Fruit fly (Drosophila melanogaster) S2 (cell line): ENCODE data around the gene CG7714.

Experiments used
- CG8478 ChIP-seq: fragments of >200 bp; optimal IDR thresholded peaks from 2 replicates; lab custom pipeline; 2018
- CTCF ChIP-seq, 2 experiments: fragments of >200 bp; optimal IDR thresholded peaks; 2 replicates each; lab custom pipeline; 2018

The CG7714 gene

dm6 chr3R:18726334-18726733 lies at the start of gene CG7714:
Gene CG7714, minus strand, starts transcription at chr3R:18726434.
- TF ChIP-seq CG8478 (lab: Kevin White, UChicago) (no peak), CTCF (optimal IDR thresholded peaks at IDR 0.05; lab: Kevin White, UChicago) (no peak)

DNA sequence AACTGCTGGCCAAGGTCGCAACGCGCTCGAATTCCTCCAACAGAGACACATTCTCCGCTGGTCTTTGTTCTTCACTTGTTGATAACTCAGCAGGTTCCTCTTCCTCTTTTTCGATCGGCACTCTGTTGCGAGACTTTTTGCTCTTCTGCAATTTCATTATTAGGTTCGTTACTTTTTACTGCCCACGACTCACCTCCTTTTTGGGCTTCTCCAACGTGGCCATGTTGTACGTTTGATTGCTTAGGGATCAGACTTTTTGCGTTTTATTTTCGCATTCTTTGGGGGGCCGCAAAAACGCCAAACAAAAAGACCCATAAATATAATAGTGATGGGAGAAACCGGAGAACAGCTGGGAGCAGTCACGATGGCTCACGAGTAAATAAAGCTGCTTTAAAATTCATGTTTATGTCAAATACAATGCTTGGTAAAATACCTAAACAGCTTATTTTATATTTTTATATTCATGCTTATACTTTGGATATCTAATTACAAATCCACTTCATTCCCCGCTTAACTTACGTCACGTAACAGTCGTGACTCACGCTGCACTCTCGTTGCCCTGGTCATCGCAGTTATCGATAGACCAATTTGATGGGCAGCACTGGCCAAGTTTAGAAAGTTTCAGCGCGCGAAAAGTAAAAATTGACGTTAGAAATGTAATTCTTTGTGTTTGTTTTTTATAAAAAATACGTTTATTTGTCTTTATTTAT lies 32.5 kb upstream of the CG7714 start, which contains the start of gene Epg5:
Gene Epg5, minus strand, starts transcription at position 326 of the 710 bp plus-strand sequence.
- TF ChIP-seq CG8478 (lab: Kevin White, UChicago) (no peak), CTCF (optimal IDR thresholded peaks at IDR 0.05; lab: Kevin White, UChicago) (no peak)

dm6 chr3R:18749786-18750185 lies 23.6 kb upstream of the CG7714 start:
- TF ChIP-seq CTCF (optimal IDR thresholded peaks at IDR 0.05; lab: Kevin White, UChicago) (no peak), CG8478 (lab: Kevin White, UChicago) (no peak)

DNA sequence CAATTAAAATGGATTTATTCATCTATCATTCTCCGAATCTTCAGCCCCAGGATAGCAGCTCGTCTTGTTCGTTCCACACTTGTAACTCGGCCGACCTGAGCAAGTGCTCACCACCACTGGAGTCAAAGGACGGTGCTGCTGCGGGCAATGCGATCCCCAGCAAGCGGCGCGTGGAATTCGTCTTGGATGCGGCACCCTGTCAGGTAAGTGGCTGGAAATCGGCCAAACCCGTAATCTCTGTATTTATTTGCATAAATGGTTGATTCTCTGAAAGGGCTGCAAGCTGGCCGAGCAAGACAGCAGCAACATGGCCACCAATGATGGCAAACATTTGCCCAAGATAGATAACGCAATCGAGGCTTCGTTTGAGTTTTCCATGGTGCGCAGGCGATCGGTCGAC lies 21.9 kb upstream of the CG7714 start:
- TF ChIP-seq CTCF (optimal IDR thresholded peaks at IDR 0.05; lab: Kevin White, UChicago) (no peak), CG8478 (lab: Kevin White, UChicago) (no peak)

DNA sequence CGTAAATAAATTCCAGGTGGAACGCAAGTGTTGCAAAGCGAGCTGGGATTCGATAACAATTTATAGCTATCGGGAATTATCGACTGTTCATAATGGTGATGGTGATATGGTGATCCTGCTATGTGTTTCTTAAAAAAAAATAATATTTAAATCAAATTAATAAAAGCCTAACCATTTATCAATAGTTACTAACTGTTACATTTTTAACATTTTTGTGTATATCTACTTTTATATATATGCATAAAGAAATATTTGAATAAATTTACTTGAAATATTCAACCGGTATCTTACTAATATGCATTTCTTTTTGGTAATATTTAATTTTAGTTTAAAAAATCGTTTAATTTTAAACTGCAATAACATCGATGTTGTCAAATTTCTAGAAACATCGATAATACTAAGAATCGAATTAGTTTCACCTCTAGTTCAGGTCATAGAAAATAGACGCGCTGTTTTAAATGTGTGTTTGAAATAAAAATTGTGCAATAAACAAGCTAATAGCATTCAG lies 19.8 kb upstream of the CG7714 start, which contains the start of the genes PGS1 and gwl:
Gene PGS1, minus strand, starts transcription at position 81 of the 508 bp plus-strand sequence.
Gene gwl, plus strand, starts transcription at position 410 of the 508 bp plus-strand sequence.
- TF ChIP-seq CG8478 (lab: Kevin White, UChicago) (no peak), CTCF (optimal IDR thresholded peaks at IDR 0.05; lab: Kevin White, UChicago) (no peak)

dm6 chr3R:18743270-18743922 lies 17.2 kb upstream of the CG7714 start, which contains the start of gene Mekk1:
Gene Mekk1, minus strand, starts transcription at chr3R:18743594.
- TF ChIP-seq CG8478 (lab: Kevin White, UChicago) (no peak), CTCF (optimal IDR thresholded peaks at IDR 0.05; lab: Kevin White, UChicago) (no peak)

- no peak for TF ChIP-seq CG8478 (lab: Kevin White, UChicago)
- no peak for TF ChIP-seq CTCF (optimal IDR thresholded peaks at IDR 0.05; lab: Kevin White, UChicago)
Measured at dm6 chr3R:18742358-18743269, 16.4 kb upstream of the CG7714 start.

dm6 chr3R:18741844-18742187 lies 15.6 kb upstream of the CG7714 start:
- TF ChIP-seq CTCF (optimal IDR thresholded peaks at IDR 0.05; lab: Kevin White, UChicago) = no peak
- TF ChIP-seq CG8478 (lab: Kevin White, UChicago) = no peak

dm6 chr3R:18741027-18741843 lies 15.0 kb upstream of the CG7714 start:
- TF ChIP-seq CG8478 (lab: Kevin White, UChicago) (no peak), CTCF (optimal IDR thresholded peaks at IDR 0.05; lab: Kevin White, UChicago) (no peak)

DNA sequence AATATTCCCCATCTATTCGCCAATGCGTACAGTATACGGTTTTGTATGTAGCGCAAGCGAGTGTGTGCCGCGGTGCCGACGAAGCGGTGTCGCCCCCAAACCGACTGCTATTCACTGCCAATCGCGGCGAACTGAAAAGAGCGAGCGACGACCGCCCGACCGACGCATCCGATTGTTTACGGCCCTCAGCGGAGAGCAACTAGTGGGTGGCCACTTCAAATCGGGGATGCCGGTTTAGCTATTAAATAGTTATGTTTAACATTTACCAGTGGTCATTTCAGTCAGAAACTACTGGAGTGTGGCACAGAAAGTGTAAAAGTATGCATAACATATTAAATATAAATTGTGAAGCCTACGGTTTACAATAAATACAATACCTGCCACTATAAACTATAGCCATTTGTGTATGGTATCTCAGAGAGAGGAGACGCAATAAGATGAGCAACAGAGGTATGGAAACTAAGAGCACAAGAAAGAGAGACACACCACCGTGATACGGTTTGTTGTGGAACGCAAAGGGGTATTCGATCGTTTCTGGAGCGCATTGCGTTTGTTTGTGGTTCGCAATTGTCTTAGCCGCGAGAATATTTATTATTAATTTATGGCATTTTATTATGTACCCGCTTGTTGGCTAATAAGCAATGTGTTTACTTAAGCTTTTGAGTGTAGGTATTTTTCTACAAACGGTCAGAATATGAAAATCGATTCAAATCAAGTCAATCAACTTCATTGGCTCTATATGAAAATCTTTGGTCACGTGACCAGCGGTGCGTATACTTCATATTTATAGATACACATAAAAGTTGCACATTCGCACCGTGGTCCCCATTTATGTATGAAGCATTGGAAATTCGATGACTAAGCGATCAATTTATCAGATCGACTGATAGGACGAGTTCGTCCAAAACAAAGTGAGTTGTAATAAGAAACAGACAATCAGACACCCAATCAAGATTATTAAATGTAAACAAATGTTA lies 14.0 kb upstream of the CG7714 start:
- TF ChIP-seq CG8478 (lab: Kevin White, UChicago) = no peak

DNA sequence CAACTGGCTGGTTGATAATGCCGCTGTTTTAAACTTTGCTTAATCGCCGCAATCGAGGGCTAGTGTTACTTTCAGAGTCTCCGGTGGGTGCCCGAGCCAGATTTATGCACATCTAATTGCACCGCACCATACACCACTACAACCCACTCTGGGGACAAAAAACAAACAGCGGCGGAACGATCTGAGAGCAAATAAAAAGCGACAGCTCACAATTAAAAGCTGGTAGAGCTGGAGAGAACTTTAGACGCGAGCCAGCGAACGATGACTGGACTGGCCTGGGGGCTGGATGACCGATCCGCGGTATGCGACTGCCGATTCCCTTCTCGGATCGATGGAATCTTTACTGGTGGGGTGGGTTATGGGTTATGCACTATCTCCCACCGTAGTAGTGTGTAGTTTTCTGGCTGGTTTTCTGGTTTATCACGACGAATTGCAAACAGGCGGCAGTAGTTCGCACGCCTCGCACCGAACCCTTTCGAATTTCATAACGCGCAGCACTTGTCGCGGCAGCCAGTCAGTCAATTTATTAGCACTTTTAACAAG lies 13.3 kb upstream of the CG7714 start:
- TF ChIP-seq CTCF (optimal IDR thresholded peaks at IDR 0.05; lab: Kevin White, UChicago) = no peak
- no peak for TF ChIP-seq CG8478 (lab: Kevin White, UChicago)

- TF ChIP-seq CG8478 (lab: Kevin White, UChicago) = no peak
- no peak for TF ChIP-seq CTCF (optimal IDR thresholded peaks at IDR 0.05; lab: Kevin White, UChicago)
Measured at dm6 chr3R:18738705-18739434, 12.6 kb upstream of the CG7714 start.
